Worm (Caenorhabditis elegans) whole organism, L4 larva: Measurements from ENCODE around the gene C06G3.3.

Experiments used
- D1046.2 ChIP-seq: fragments of 200-800 bp; sonication (Bioruptor generic); IDR thresholded peaks from 2 replicates; pipeline ENCODE4 v1.3.6; 2022; ENCODE audit warnings: missing genetic modification characterization, missing compliant biosample characterization
- F37D6.2 ChIP-seq: sonication (generic microtip); optimal IDR thresholded peaks from 2 replicates; lab custom pipeline; 2016; ENCODE audit warnings: mild to moderate bottlenecking, missing genetic modification characterization, missing compliant biosample characterization
- R02D3.7 ChIP-seq: fragments of 150-350 bp; sonication (generic microtip); optimal IDR thresholded peaks from 3 replicates; lab custom pipeline; 2014; ENCODE audit warnings: missing biosample characterization, missing genetic modification characterization
- Y105C5A.15 ChIP-seq: fragments of 200-800 bp; sonication (Bioruptor generic); IDR thresholded peaks from 2 replicates; pipeline ENCODE4 v1.3.6; 2022; ENCODE audit warnings: missing genetic modification characterization, missing compliant biosample characterization
- Y5F2A.4 ChIP-seq: fragments of 200-800 bp; sonication (Bioruptor generic); optimal IDR thresholded peaks from 2 replicates; lab custom pipeline; 2018; ENCODE audit warnings: mild to moderate bottlenecking, missing genetic modification characterization, missing compliant biosample characterization
- Y75B8A.6 ChIP-seq: fragments of 200-800 bp; sonication (Bioruptor generic); IDR thresholded peaks from 2 replicates; pipeline ENCODE4 v1.3.6; 2022; ENCODE audit warnings: missing genetic modification reagents, missing genetic modification characterization, missing compliant biosample characterization
- ZK337.2 ChIP-seq: fragments of 200-800 bp; sonication (Bioruptor generic); IDR thresholded peaks from 2 replicates; pipeline ENCODE4 v1.3.6; 2022; ENCODE audit warnings: missing genetic modification reagents, missing genetic modification characterization, missing compliant biosample characterization
- aha-1 ChIP-seq: fragments of 150-350 bp; peaks from one replicate; lab custom pipeline; 2014; ENCODE audit warnings: missing biosample characterization, missing genetic modification characterization
- ceh-28 ChIP-seq: fragments of 150-350 bp; optimal IDR thresholded peaks from 2 replicates; lab custom pipeline; 2014; ENCODE audit warnings: missing biosample characterization, missing genetic modification reagents, missing genetic modification characterization
- ceh-32 ChIP-seq: sonication (generic microtip); optimal IDR thresholded peaks from 2 replicates; lab custom pipeline; 2016; ENCODE audit warnings: mild to moderate bottlenecking, missing genetic modification characterization, missing compliant biosample characterization; ENCODE audit not compliant: poor library complexity
- ceh-62 ChIP-seq: sonication (generic microtip); optimal IDR thresholded peaks from 2 replicates; lab custom pipeline; 2017; ENCODE audit warnings: missing biosample characterization, missing genetic modification characterization
- ces-1 ChIP-seq: fragments of 150-350 bp; sonication (generic microtip); optimal IDR thresholded peaks from 4 replicates; lab custom pipeline; 2014; ENCODE audit warnings: missing biosample characterization, missing genetic modification reagents, missing genetic modification characterization
- cey-2 ChIP-seq: sonication (generic microtip); optimal IDR thresholded peaks from 3 replicates; lab custom pipeline; 2017; ENCODE audit warnings: missing genetic modification characterization, mild to moderate bottlenecking, missing compliant biosample characterization, antibody characterized with exemption, borderline replicate concordance; ENCODE audit not compliant: insufficient read depth
- ctbp-1 ChIP-seq: fragments of 200-800 bp; sonication (Bioruptor generic); IDR thresholded peaks from 2 replicates; pipeline ENCODE4 v1.3.6; 2022; ENCODE audit warnings: missing genetic modification reagents, missing genetic modification characterization, missing compliant biosample characterization
- daf-12 ChIP-seq: fragments of 150-350 bp; optimal IDR thresholded peaks from 2 replicates; lab custom pipeline; 2014; ENCODE audit warnings: missing biosample characterization, missing genetic modification reagents, missing genetic modification characterization
- daf-16 ChIP-seq, 3 experiments: sonication (generic microtip); optimal IDR thresholded peaks; 2 replicates each; lab custom pipeline; 2016 to 2017; ENCODE audit warnings: missing genetic modification characterization in 3 of 3, missing genetic modification reagents in 3 of 3, mild to moderate bottlenecking in 2 of 3, missing compliant biosample characterization in 2 of 3, missing biosample characterization in 1 of 3, moderate library complexity in 1 of 3
- daf-8 ChIP-seq: fragments of 200-800 bp; sonication (Bioruptor generic); IDR thresholded peaks from 2 replicates; pipeline ENCODE4 v1.3.6; 2022; ENCODE audit warnings: missing genetic modification characterization, missing compliant biosample characterization
- dmd-6 ChIP-seq: fragments of 200-800 bp; sonication (Bioruptor generic); IDR thresholded peaks from 2 replicates; pipeline ENCODE4 v1.3.6; 2022; ENCODE audit warnings: missing genetic modification reagents, missing genetic modification characterization, missing compliant biosample characterization
- dmd-8 ChIP-seq: fragments of 200-800 bp; sonication (Bioruptor generic); IDR thresholded peaks from 2 replicates; pipeline ENCODE4 v1.3.6; 2022; ENCODE audit warnings: missing genetic modification characterization, missing compliant biosample characterization
- duxl-1 ChIP-seq: sonication (generic microtip); optimal IDR thresholded peaks from 2 replicates; lab custom pipeline; 2016; ENCODE audit warnings: mild to moderate bottlenecking, missing genetic modification characterization, moderate library complexity, missing compliant biosample characterization; ENCODE audit not compliant: poor library complexity
- fkh-10 ChIP-seq: fragments of 150-350 bp; optimal IDR thresholded peaks from 2 replicates; lab custom pipeline; 2014; ENCODE audit warnings: missing biosample characterization, missing genetic modification reagents, missing genetic modification characterization
- hlh-11 ChIP-seq: fragments of 200-800 bp; sonication (Bioruptor generic); optimal IDR thresholded peaks from 2 replicates; lab custom pipeline; 2018; ENCODE audit warnings: mild to moderate bottlenecking, missing genetic modification characterization, missing compliant biosample characterization
- hlh-30 ChIP-seq: sonication (generic microtip); optimal IDR thresholded peaks from 2 replicates; lab custom pipeline; 2017; ENCODE audit warnings: antibody characterized with exemption, mild to moderate bottlenecking, missing genetic modification characterization, missing compliant biosample characterization; ENCODE audit not compliant: insufficient read depth
- hmg-1.1 ChIP-seq: fragments of 200-800 bp; sonication (Bioruptor generic); IDR thresholded peaks from 2 replicates; pipeline ENCODE4 v1.3.6; 2022; ENCODE audit warnings: missing genetic modification reagents, missing genetic modification characterization, missing compliant biosample characterization
- jun-1 ChIP-seq: fragments of 150-350 bp; optimal IDR thresholded peaks from 2 replicates; lab custom pipeline; 2014; ENCODE audit warnings: missing biosample characterization, missing genetic modification reagents, missing genetic modification characterization
- lin-1 ChIP-seq: fragments of 200-800 bp; sonication (Bioruptor generic); IDR thresholded peaks from 2 replicates; pipeline ENCODE4 v1.3.6; 2022; ENCODE audit warnings: missing genetic modification reagents, missing genetic modification characterization, missing compliant biosample characterization
- lin-29 ChIP-seq: fragments of 200-800 bp; sonication (Bioruptor generic); IDR thresholded peaks from 2 replicates; pipeline ENCODE4 v1.3.6; 2022; ENCODE audit warnings: missing genetic modification reagents, missing genetic modification characterization, missing compliant biosample characterization
- lir-3 ChIP-seq: sonication (generic microtip); optimal IDR thresholded peaks from 2 replicates; lab custom pipeline; 2016; ENCODE audit warnings: mild to moderate bottlenecking, missing genetic modification characterization, missing compliant biosample characterization
- lsy-2 ChIP-seq, 2 experiments: fragments of 150-350 bp in 1 of 2; sonication (generic microtip) in 1 of 2; optimal IDR thresholded peaks; 2 replicates each; lab custom pipeline; 2014 to 2017; ENCODE audit warnings: missing biosample characterization in 2 of 2, missing genetic modification characterization in 2 of 2
- madf-5 ChIP-seq, 2 experiments: fragments of 200-800 bp; sonication (Bioruptor generic); IDR thresholded peaks; 2 replicates each; pipeline ENCODE4 v1.3.6; 2022; ENCODE audit warnings: missing compliant biosample characterization in 2 of 2, missing genetic modification characterization in 2 of 2
- madf-9 ChIP-seq: fragments of 200-800 bp; sonication (Bioruptor generic); conservative IDR thresholded peaks from 2 replicates; pipeline ENCODE4 v1.3.6; 2022; ENCODE audit warnings: missing genetic modification reagents, missing genetic modification characterization, missing compliant biosample characterization
- mdl-1 ChIP-seq, 2 experiments: fragments of 150-350 bp in 1 of 2; sonication (generic microtip) in 1 of 2; optimal IDR thresholded peaks; 2 replicates each; lab custom pipeline; 2014 to 2017; ENCODE audit warnings: missing biosample characterization in 2 of 2, missing genetic modification characterization in 2 of 2
- mdt-29 ChIP-seq: fragments of 200-800 bp; sonication (Bioruptor generic); IDR thresholded peaks from 2 replicates; pipeline ENCODE4 v1.3.6; 2022; ENCODE audit warnings: missing genetic modification reagents, missing genetic modification characterization, missing compliant biosample characterization
- mep-1 ChIP-seq: fragments of 150-350 bp; sonication (generic microtip); optimal IDR thresholded peaks from 3 replicates; lab custom pipeline; 2014; ENCODE audit warnings: missing biosample characterization, missing genetic modification characterization
- nhr-237 ChIP-seq: sonication (generic microtip); optimal IDR thresholded peaks from 2 replicates; lab custom pipeline; 2017; ENCODE audit warnings: missing biosample characterization, missing genetic modification characterization
- nhr-25 ChIP-seq: sonication (generic microtip); optimal IDR thresholded peaks from 2 replicates; lab custom pipeline; 2017; ENCODE audit warnings: missing genetic modification characterization, mild to moderate bottlenecking, missing compliant biosample characterization, antibody characterized with exemption, moderate library complexity, borderline replicate concordance; ENCODE audit not compliant: insufficient read depth
- nhr-41 ChIP-seq: fragments of 200-800 bp; sonication (Bioruptor generic); IDR thresholded peaks from 2 replicates; pipeline ENCODE4 v1.3.6; 2022; ENCODE audit warnings: missing genetic modification reagents, missing genetic modification characterization, missing compliant biosample characterization
- nhr-42 ChIP-seq: fragments of 200-800 bp; sonication (Bioruptor generic); IDR thresholded peaks from 2 replicates; pipeline ENCODE4 v1.3.6; 2022; ENCODE audit warnings: missing genetic modification characterization, missing compliant biosample characterization
- nhr-77 ChIP-seq: fragments of 150-350 bp; optimal IDR thresholded peaks from 2 replicates; lab custom pipeline; 2014; ENCODE audit warnings: missing biosample characterization, missing genetic modification characterization
- saeg-2 ChIP-seq: fragments of 200-800 bp; sonication (Bioruptor generic); IDR thresholded peaks from 2 replicates; pipeline ENCODE4 v1.3.6; 2022; ENCODE audit warnings: missing genetic modification reagents, missing genetic modification characterization, missing compliant biosample characterization
- set-16 ChIP-seq: fragments of 200-800 bp; sonication (Bioruptor generic); IDR thresholded peaks from 2 replicates; pipeline ENCODE4 v1.3.6; 2022; ENCODE audit warnings: missing genetic modification reagents, missing genetic modification characterization, missing compliant biosample characterization
- snpc-4 ChIP-seq: fragments of 150-350 bp; optimal IDR thresholded peaks from 2 replicates; lab custom pipeline; 2014; ENCODE audit warnings: missing biosample characterization, missing genetic modification characterization
- unc-130 ChIP-seq: sonication (generic microtip); optimal IDR thresholded peaks from 2 replicates; lab custom pipeline; 2016; ENCODE audit warnings: missing genetic modification reagents, missing genetic modification characterization, missing compliant biosample characterization
- ztf-11 ChIP-seq: fragments of 150-350 bp; optimal IDR thresholded peaks from 2 replicates; lab custom pipeline; 2014; ENCODE audit warnings: missing biosample characterization, missing genetic modification characterization

The C06G3.3 gene

DNA sequence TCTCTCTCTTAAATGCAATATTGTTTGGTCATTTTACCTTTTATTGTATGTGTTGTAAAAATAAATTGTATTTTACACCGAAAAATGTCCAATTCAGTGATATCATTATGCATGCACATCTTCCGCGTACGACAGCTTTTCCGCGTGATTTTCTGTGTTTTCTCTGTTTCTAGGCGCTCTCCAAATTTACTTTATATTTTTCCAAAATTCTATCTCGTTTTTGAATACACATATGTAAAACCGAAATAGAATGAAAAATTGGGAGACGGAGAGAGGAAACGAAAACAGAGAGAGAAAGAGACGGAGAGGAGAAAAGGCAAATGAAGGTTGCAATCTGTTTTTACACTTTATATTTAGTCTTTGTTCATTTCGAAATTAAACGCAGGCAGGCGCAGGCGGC lies 19.4 kb upstream of the C06G3.3 start (continued):
- TF ChIP-seq mep-1 (tag; lab: Kevin White, UChicago) (peak; percentile 71), nhr-25 (tag; lab: Kevin White, UChicago) (no peak), dmd-6 (GFP tag; lab: Robert Waterston, UW) (peak; percentile 21; the same call in 1 of the 2 replicates), Y5F2A.4 (GFP tag; lab: Kevin White, UChicago) (no peak), jun-1 (tag; lab: Kevin White, UChicago) (no peak), Y75B8A.6 (no peak), lir-3 (tag; lab: Kevin White, UChicago) (no peak), mdl-1 (tag; optimal IDR thresholded peaks at IDR 0.05; lab: Kevin White, UChicago) (peak in 1 of 2 experiments; percentile 60), ceh-62 (no peak), madf-9 (GFP tag; lab: Robert Waterston, UW) (no peak), F37D6.2 (tag; lab: Kevin White, UChicago) (no peak), hlh-11 (tag; lab: Kevin White, UChicago) (peak; percentile 49), aha-1 (tag; lab: Kevin White, UChicago) (peak; percentile 91), ceh-32 (tag; lab: Kevin White, UChicago) (no peak), dmd-8 (GFP tag; lab: Robert Waterston, UW) (no peak), lin-29 (GFP tag; lab: Robert Waterston, UW) (no peak), R02D3.7 (no peak), Y105C5A.15 (no peak), lsy-2 (tag; optimal IDR thresholded peaks at IDR 0.05; lab: Kevin White, UChicago) (peak in 1 of 2 experiments; percentile 70), ceh-28 (no peak), nhr-41 (GFP tag; lab: Robert Waterston, UW) (no peak), hlh-30 (tag; lab: Kevin White, UChicago) (peak; percentile 85), ctbp-1 (GFP tag; lab: Robert Waterston, UW) (no peak), hmg-1.1 (GFP tag; lab: Robert Waterston, UW) (no peak), daf-16 (GFP tag; optimal IDR thresholded peaks at IDR 0.05; lab: Kevin White, UChicago) (no peak), daf-16 (tag; optimal IDR thresholded peaks at IDR 0.05; lab: Kevin White, UChicago) (peak; percentile 50)

ce11 chrIV:7017123-7017674 lies 18.7 kb upstream of the C06G3.3 start, which contains the start of gene gldi-4:
Gene gldi-4, plus strand, starts transcription at chrIV:7017624.
- TF ChIP-seq ces-1 (GFP tag; lab: Kevin White, UChicago), result no peak
- no peak for TF ChIP-seq lin-1 (GFP tag; lab: Robert Waterston, UW)
- TF ChIP-seq set-16 (GFP tag; lab: Robert Waterston, UW), result no peak
- TF ChIP-seq nhr-42 (GFP tag; lab: Robert Waterston, UW), result no peak
- no peak for TF ChIP-seq saeg-2 (GFP tag; lab: Robert Waterston, UW)
- TF ChIP-seq unc-130 (GFP tag; lab: Kevin White, UChicago), result no peak
- no peak for TF ChIP-seq D1046.2 (GFP tag; lab: Robert Waterston, UW)
- no peak for TF ChIP-seq snpc-4 (tag; lab: Kevin White, UChicago)
- no peak for TF ChIP-seq ZK337.2
- no peak for TF ChIP-seq daf-12
- TF ChIP-seq madf-5 (GFP tag; IDR thresholded peaks at IDR 0.05; lab: Robert Waterston, UW), result no peak
- no peak for TF ChIP-seq Y75B8A.6
- no peak for TF ChIP-seq mep-1 (tag; lab: Kevin White, UChicago)

- TF ChIP-seq daf-12 (no peak), daf-8 (GFP tag; lab: Robert Waterston, UW) (no peak), fkh-10 (GFP tag; lab: Kevin White, UChicago) (peak; percentile 67), snpc-4 (tag; lab: Kevin White, UChicago) (no peak), nhr-77 (tag; lab: Kevin White, UChicago) (no peak), nhr-237 (tag; lab: Kevin White, UChicago) (no peak), lir-3 (tag; lab: Kevin White, UChicago) (no peak), hmg-1.1 (GFP tag; lab: Robert Waterston, UW) (no peak), lin-29 (GFP tag; lab: Robert Waterston, UW) (no peak), cey-2 (tag; lab: Kevin White, UChicago) (no peak), duxl-1 (no peak), ztf-11 (no peak), ces-1 (GFP tag; lab: Kevin White, UChicago) (peak; percentile 38), mdt-29 (no peak)
Measured at ce11 chrIV:7018623-7019022, 17.3 kb upstream of the C06G3.3 start.
